Worm (Caenorhabditis elegans): Measurements from ENCODE around the gene sri-43.

DNA sequence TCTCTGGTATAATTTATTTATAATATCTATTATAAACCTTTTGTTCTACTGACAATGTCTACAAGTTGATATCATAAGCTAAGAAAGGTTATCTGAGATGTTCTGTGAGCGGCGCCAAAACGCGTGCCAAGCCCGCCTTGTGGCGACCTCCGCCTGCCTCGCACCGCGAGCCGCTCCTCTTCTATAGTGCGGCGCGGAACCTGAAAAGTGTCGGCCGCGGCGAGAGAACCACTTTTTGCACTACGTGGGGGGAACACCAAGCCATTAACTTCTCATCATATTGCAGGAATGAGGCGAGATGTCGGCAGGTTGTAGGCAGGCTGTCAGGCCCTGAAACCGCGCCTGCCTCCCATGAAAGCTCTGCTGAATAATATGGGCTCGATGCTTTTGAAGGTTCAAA lies 31.2 kb downstream of the sri-43 start:
- TF ChIP-seq ama-1 (optimal IDR thresholded peaks at IDR 0.05) (no peak), elt-3 (tag; optimal IDR thresholded peaks at IDR 0.05) (no peak), ztf-11 (tag; optimal IDR thresholded peaks at IDR 0.05) (no peak), pha-4 (tag; optimal IDR thresholded peaks at IDR 0.05) (no peak), nhr-12 (tag; optimal IDR thresholded peaks at IDR 0.05) (no peak), jun-1 (tag; optimal IDR thresholded peaks at IDR 0.05) (no peak), nhr-237 (tag; optimal IDR thresholded peaks at IDR 0.05) (no peak), nhr-77 (tag; optimal IDR thresholded peaks at IDR 0.05) (no peak), nhr-11 (tag; optimal IDR thresholded peaks at IDR 0.05) (no peak), ztf-4 (tag; optimal IDR thresholded peaks at IDR 0.05) (no peak), skn-1 (tag; optimal IDR thresholded peaks at IDR 0.05) (no peak), R02D3.7 (tag; optimal IDR thresholded peaks at IDR 0.05) (no peak), unc-62 (GFP tag; optimal IDR thresholded peaks at IDR 0.05) (no peak), nhr-76 (tag; optimal IDR thresholded peaks at IDR 0.05) (no peak)

Data from whole organism, L3 larva.